Fruit fly (Drosophila melanogaster) whole organism: ENCODE data around the gene fng.
A peak's percentile ranks its signal among the peaks of the same experiment; 100 is the strongest.

Experiments used
- CG8478 ChIP-seq: fragments of >200 bp; optimal IDR thresholded peaks from 2 replicates; lab custom pipeline; 2018; ENCODE audit warnings: inconsistent platforms
- Dll ChIP-seq: fragments of >200 bp; optimal IDR thresholded peaks from 2 replicates; lab custom pipeline; 2017
- EcR ChIP-seq, 2 experiments: fragments of >200 bp; optimal IDR thresholded peaks; 2 replicates each; lab custom pipeline; 2017; ENCODE audit warnings: missing biosample characterization in 2 of 2, missing genetic modification characterization in 2 of 2, missing genetic modification reagents in 2 of 2
- pan ChIP-seq: fragments of >200 bp; optimal IDR thresholded peaks from 2 replicates; lab custom pipeline; 2017
- psq ChIP-seq: fragments of >200 bp; optimal IDR thresholded peaks from 2 replicates; lab custom pipeline; 2017
- usp ChIP-seq: fragments of >200 bp; optimal IDR thresholded peaks from 2 replicates; lab custom pipeline; 2017; ENCODE audit warnings: missing biosample characterization, missing genetic modification characterization, mixed read lengths

fng gene

DNA sequence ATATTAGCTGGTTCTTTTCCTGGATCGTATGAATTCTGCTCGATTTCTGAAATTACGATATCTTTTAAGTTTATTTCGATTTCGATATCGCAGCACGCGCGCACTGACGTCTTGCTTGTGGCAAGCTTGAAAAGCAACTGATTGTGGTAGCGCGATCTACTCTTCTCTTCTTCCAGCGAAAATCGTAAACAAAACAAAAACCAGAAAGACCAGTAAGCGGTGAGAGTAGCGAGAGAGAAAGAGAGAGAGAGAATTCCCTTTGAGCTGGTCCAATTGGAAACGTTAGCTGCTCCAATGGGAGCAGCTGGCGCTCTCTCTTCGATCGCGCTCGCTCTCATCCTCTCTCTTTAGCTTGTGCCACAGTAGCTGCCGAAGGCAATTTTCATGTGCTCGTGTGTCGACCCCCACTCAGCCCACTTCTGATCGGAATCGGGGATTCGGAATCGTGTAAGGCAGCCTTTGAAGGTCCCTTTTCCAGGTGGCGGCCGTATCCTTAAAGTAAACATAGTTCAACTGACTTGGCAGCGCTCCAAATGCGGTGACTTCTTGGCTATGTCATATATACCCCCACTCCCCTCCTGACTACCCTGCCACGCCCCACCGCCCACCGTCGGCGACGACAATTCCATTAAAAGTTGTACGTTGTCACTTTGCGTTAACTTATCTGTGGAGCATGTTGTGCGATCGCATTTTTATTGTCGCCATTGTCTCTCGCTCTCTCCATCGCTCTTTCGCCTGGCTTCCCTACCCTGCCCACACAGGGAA, at the start of gene fng:
Gene fng, minus strand, starts transcription at position 142 of the 765 bp plus-strand sequence.
- TF ChIP-seq psq (lab: Kevin White, UChicago), result no peak
- TF ChIP-seq Dll (lab: Kevin White, UChicago), result peak; percentile 83
- TF ChIP-seq CG8478 (lab: Kevin White, UChicago), result no peak
- TF ChIP-seq pan (lab: Kevin White, UChicago), result no peak

DNA sequence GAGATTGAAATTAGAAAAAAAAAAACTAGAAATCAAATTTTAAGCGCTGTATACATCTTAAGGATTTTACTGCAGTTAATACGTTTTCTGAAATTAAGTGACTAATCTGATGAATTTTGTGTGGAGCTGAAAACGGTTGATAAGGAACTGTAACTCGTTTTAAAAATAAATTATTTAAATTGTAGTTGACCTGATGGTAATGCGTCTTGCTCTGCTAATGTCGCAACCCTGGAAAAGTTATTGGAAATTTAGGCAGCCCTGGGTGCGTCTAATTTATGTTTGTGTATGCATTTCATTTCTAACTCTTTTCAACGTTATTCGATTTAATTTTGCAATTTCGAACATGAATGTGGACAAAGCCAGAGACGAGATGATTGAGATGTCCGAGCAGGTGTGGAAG, 42.1 kb upstream of the fng start, which contains the start of gene CG12984:
Gene CG12984, plus strand, starts transcription at position 301 of the 400 bp plus-strand sequence.
- TF ChIP-seq Dll (lab: Kevin White, UChicago), result no peak
- no peak for TF ChIP-seq CG8478 (lab: Kevin White, UChicago)
- no peak for TF ChIP-seq psq (lab: Kevin White, UChicago)
- no peak for TF ChIP-seq pan (lab: Kevin White, UChicago)
- TF ChIP-seq EcR (GFP tag; optimal IDR thresholded peaks at IDR 0.05; lab: Kevin White, UChicago), result no peak
- no peak for TF ChIP-seq usp (GFP tag; lab: Kevin White, UChicago)

DNA sequence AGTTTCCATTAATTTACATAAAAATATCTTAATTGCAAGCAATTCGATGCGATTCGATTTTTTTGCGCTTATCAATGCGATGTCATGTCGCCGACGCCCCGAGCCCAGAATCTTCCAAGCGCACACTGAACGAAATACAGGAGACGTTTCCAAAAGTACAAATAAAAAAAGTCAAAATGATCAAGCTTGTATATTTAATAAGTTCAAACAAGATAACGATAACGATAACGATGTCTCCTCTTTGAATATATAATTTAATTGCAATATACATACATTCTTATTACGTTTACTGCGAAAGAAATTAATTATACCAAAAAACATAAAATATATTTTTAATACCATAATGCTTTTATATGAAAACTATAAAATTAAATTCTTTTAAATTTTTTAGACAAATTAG, 40.9 kb upstream of the fng start:
- TF ChIP-seq CG8478 (lab: Kevin White, UChicago) (no peak), pan (lab: Kevin White, UChicago) (no peak), psq (lab: Kevin White, UChicago) (no peak), EcR (GFP tag; optimal IDR thresholded peaks at IDR 0.05; lab: Kevin White, UChicago) (no peak), Dll (lab: Kevin White, UChicago) (no peak), usp (GFP tag; lab: Kevin White, UChicago) (no peak)

DNA sequence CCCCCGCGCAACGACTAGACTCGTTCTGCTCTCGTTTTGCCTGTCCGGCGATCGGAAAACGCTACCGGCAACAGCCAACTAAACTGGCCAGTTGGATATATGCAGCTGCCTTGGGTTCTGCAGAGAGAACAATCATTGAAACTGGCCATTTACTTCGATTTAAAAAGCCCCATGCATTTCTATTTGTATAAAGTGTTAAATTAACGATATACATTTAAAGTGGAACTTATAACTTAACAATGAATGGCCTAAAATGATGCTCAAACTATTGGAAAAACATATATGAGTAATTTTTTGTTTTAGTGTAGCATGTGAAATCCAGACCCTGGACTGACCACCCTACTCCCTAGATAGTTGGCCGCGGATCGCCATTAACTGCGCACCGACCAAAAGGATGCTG, 39.5 kb upstream of the fng start:
- TF ChIP-seq usp (GFP tag; lab: Kevin White, UChicago), result no peak
- no peak for TF ChIP-seq psq (lab: Kevin White, UChicago)
- TF ChIP-seq Dll (lab: Kevin White, UChicago), result no peak

DNA sequence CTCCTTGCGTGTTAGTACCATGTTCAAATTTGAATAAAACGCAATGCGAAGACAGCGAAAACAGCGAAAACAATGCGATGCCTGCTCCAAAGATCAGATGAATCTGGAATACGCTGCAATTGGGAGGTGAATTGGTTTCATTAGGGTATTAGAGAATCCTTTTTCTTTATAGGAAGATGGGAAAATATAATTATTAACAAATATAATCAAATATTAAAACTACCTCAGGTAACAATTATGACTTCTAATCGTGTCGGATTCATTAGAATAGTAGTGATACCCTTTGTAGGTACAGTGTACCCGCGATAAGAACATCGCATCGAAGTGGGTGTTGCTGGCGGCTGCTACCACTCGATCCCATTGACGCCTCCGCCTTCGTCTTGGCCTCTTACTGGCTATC, 38.6 kb upstream of the fng start:
- TF ChIP-seq pan (lab: Kevin White, UChicago), result no peak
- TF ChIP-seq CG8478 (lab: Kevin White, UChicago), result no peak
- no peak for TF ChIP-seq psq (lab: Kevin White, UChicago)
- no peak for TF ChIP-seq Dll (lab: Kevin White, UChicago)
- TF ChIP-seq usp (GFP tag; lab: Kevin White, UChicago), result no peak
- no peak for TF ChIP-seq EcR (GFP tag; optimal IDR thresholded peaks at IDR 0.05; lab: Kevin White, UChicago)

DNA sequence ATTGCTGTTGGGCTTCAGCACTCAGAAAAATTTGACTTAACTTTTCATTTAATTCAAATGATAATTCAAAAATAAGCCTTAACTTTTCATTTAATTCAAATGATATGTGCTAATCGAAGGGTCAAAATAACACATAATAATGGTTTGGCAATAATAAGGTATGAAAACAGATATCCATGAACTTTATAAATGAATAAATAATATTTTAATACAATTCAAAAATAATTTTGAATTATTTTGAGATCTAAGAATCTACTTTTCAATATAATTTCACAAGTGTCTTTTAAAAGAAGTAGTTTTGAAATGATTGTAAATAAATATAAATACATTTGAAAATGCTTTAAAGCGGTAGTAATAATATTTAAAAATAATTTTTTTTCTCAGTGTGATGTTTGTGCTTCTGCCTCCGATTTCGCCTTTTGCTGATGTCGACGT, 37.6 kb upstream of the fng start:
- TF ChIP-seq Dll (lab: Kevin White, UChicago), result no peak

DNA sequence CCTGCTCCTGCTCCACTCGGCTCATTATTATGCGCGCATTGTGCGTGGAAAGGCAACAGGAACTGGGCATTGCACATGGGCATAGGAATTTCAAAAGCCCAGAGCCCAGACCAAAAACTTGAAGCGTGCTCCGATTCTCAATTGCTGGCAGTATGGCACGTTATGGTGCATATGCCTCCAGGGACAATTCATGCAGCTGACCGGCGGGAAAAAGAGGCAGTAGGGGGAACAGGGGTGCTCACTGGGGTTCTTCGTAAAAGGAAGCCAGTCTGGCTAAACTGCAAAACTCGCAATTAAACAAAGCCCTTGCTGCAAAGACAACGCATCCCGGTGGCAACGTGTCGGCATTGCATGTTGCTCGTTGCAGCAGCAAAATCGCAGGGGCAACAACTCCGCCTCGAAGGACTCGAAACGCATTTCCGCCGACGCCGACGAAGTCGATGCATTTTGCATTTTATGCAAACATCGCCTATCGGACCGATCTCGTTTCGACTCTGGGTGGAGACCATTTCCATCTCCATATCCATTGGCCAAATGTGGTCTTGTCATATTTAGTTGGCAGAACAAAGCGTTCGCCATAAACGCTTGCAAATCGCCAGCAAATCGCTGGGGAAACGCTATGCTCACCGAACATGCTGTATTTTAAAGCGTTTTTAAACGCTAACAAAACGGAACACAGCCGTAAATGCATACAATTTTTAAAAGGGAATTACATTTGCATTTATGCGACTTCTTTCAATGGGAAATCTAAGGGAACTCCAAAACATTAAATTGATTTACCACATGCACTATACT, 35.3 kb upstream of the fng start:
- TF ChIP-seq Dll (lab: Kevin White, UChicago), result peak; percentile 53
- no peak for TF ChIP-seq pan (lab: Kevin White, UChicago)
- no peak for TF ChIP-seq CG8478 (lab: Kevin White, UChicago)
- no peak for TF ChIP-seq usp (GFP tag; lab: Kevin White, UChicago)

DNA sequence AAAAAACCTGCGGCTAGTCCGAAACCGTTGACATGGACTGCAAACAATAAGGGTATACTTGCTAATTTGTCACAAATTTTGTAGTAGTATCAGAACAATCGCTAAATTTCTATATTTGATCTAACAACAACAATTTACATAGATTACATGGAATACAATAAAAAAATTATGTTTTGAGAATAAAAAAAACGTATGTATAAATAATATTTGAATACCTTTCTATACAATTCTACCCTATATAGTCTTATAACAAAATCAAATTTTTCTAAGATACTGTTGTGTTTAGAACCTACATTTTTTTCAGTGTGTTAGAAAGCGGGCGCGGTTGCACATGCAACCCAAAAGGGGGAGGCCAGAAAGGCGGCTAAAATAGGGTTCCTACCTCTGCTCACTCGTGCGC, 34.0 kb upstream of the fng start:
- TF ChIP-seq Dll (lab: Kevin White, UChicago), result no peak
- no peak for TF ChIP-seq EcR (GFP tag; optimal IDR thresholded peaks at IDR 0.05; lab: Kevin White, UChicago)
- TF ChIP-seq usp (GFP tag; lab: Kevin White, UChicago), result no peak
- no peak for TF ChIP-seq CG8478 (lab: Kevin White, UChicago)
- TF ChIP-seq pan (lab: Kevin White, UChicago), result no peak
- no peak for TF ChIP-seq psq (lab: Kevin White, UChicago)

DNA sequence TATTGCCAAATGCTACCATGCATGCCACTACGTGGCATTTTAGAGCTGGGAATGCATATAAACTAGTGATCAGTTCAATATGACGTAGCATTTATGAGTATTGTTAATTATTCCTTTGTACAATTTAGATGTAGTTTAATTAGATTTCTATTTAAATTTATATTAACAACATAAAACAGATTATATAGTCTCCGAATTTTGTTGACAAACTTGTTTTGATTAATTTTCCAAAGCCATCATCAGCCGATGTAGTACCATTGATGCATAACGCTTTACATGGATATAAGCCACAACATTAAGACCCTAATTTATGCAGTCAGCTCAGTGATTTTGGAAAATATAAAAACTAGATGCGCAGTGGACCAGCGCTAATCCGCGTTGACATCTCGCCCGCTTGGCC, 33.2 kb upstream of the fng start:
- TF ChIP-seq Dll (lab: Kevin White, UChicago) (no peak), usp (GFP tag; lab: Kevin White, UChicago) (no peak), CG8478 (lab: Kevin White, UChicago) (no peak), psq (lab: Kevin White, UChicago) (no peak), pan (lab: Kevin White, UChicago) (no peak), EcR (GFP tag; optimal IDR thresholded peaks at IDR 0.05; lab: Kevin White, UChicago) (no peak)

DNA sequence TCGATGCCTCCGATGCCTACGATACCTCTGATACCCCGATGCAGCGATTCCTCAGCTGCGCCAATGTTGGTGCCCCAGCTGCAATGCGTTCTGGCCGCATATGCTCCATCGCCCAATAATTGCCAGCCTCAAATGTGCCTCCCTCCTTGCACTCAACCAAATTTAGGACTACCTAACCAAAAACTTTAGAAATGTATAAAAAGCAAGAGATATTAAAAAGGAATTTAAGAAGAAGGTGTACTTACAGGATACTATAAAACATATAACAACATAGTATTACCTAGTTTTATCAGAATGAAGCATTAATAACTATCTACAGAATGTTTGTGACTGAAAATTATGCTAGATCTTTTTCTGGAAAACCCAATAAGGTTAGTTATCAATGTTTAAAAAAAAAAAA, 32.4 kb upstream of the fng start:
- no peak for TF ChIP-seq Dll (lab: Kevin White, UChicago)
- TF ChIP-seq usp (GFP tag; lab: Kevin White, UChicago), result no peak
- TF ChIP-seq pan (lab: Kevin White, UChicago), result no peak
- no peak for TF ChIP-seq EcR (GFP tag; optimal IDR thresholded peaks at IDR 0.05; lab: Kevin White, UChicago)
- no peak for TF ChIP-seq CG8478 (lab: Kevin White, UChicago)
- no peak for TF ChIP-seq psq (lab: Kevin White, UChicago)

DNA sequence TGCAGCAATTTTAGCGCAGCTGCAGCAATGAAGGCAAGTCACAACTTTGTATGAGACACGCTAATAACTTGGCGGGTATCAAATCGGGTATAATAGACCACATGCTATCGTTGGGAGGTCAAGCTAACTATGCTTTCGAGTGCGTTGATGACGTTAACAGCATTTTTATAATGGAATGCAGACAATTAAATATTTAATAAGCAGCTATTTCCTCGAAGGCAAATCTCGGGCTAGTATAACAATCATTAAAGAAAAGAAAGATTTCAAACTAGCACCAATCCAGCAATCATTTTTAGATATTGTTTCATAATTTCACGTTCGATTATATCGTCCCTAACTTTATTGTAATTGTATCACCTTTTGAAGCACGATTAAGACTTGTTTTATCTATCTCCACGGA, 31.2 kb upstream of the fng start:
- TF ChIP-seq pan (lab: Kevin White, UChicago), result no peak
- no peak for TF ChIP-seq CG8478 (lab: Kevin White, UChicago)
- TF ChIP-seq EcR (GFP tag; optimal IDR thresholded peaks at IDR 0.05; lab: Kevin White, UChicago), result no peak
- no peak for TF ChIP-seq Dll (lab: Kevin White, UChicago)
- TF ChIP-seq usp (GFP tag; lab: Kevin White, UChicago), result no peak
- TF ChIP-seq psq (lab: Kevin White, UChicago), result no peak
